Worm (Caenorhabditis elegans) whole organism, early embryonic: ENCODE data around the gene dnj-3.

ENCODE experiments used
- aly-1 ChIP-seq: sonication (generic microtip); optimal IDR thresholded peaks from 2 replicates; lab custom pipeline; 2016; ENCODE audit warnings: missing genetic modification characterization, missing compliant biosample characterization
- ama-1 ChIP-seq: fragments of 150-350 bp; optimal IDR thresholded peaks from 2 replicates; lab custom pipeline; 2014
- hnd-1 ChIP-seq: sonication (generic microtip); optimal IDR thresholded peaks from 2 replicates; lab custom pipeline; 2016; ENCODE audit warnings: missing genetic modification characterization, missing compliant biosample characterization
- scrt-1 ChIP-seq: fragments of 200-800 bp; sonication (Bioruptor generic); IDR thresholded peaks from 2 replicates; pipeline ENCODE4 v1.3.6; 2022; ENCODE audit warnings: missing genetic modification characterization, missing compliant biosample characterization

- TF ChIP-seq ama-1 (lab: Kevin White, UChicago) (no peak), scrt-1 (GFP tag; lab: Robert Waterston, UW) (no peak), aly-1 (no peak), hnd-1 (tag; lab: Kevin White, UChicago) (no peak)
These were observed 10.1 kb upstream of the dnj-3 start for ce11 chrV:15058423-15058822.
